Worm (Caenorhabditis elegans): ENCODE measurements around the gene C24D10.4.

ce11 chrIV:5173032-5173431 is 12.7 kb downstream of the C24D10.4 start, which contains the start of gene lam-1:
- TF ChIP-seq madf-2 (tag; optimal IDR thresholded peaks at IDR 0.05) (no peak), nhr-11 (tag; optimal IDR thresholded peaks at IDR 0.05) (no peak), nfya-1 (tag; optimal IDR thresholded peaks at IDR 0.05) (no peak), fkh-10 (GFP tag; optimal IDR thresholded peaks at IDR 0.05) (no peak), hlh-15 (tag; optimal IDR thresholded peaks at IDR 0.05) (no peak)

Data from whole organism, late embryonic.